Worm (Caenorhabditis elegans) whole organism, mixed stage, embryonic: ENCODE data around the gene lgc-25.

Source experiments
- elt-1 ChIP-seq: sonication (generic microtip); optimal IDR thresholded peaks from 2 replicates; lab custom pipeline; 2017; ENCODE audit warnings: missing genetic modification characterization, mild to moderate bottlenecking, missing compliant biosample characterization, antibody characterized with exemption, moderate library complexity, borderline replicate concordance; ENCODE audit not compliant: insufficient read depth
- elt-3 ChIP-seq: fragments of 150-350 bp; optimal IDR thresholded peaks from 2 replicates; lab custom pipeline; 2014; ENCODE audit warnings: missing biosample characterization, missing genetic modification characterization
- nhr-76 ChIP-seq: sonication (generic microtip); optimal IDR thresholded peaks from 2 replicates; lab custom pipeline; 2017; ENCODE audit warnings: missing biosample characterization, missing genetic modification characterization
- snpc-4 ChIP-seq: fragments of 150-350 bp; optimal IDR thresholded peaks from 2 replicates; lab custom pipeline; 2014; ENCODE audit warnings: missing biosample characterization, missing genetic modification characterization
- unc-39 ChIP-seq: fragments of 150-350 bp; optimal IDR thresholded peaks from 2 replicates; lab custom pipeline; 2014; ENCODE audit warnings: missing biosample characterization, missing genetic modification characterization
- unc-62 ChIP-seq: fragments of 150-350 bp; optimal IDR thresholded peaks from 2 replicates; lab custom pipeline; 2014; ENCODE audit warnings: missing biosample characterization, missing genetic modification reagents, missing genetic modification characterization

DNA sequence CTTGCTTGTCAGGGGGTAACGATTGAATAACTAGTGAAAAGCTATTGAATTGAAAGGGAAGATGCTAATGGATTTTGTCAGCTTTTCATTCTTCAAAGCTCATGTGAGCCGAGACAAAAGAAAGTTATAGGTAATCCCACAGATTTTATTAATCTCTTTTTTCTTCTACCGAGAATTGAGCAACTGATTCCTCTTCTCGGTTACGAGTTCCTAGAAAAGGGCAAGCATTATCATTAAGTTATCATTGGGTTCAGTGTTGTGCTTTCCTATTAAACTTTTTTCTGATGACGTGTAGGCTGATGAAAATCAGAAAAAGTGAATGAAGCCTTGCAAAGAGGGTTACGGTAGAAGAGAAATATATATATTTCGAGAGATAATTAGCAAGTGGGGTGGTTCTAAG, 24.1 kb upstream of the lgc-25 start:
- TF ChIP-seq snpc-4 (tag; lab: Kevin White, UChicago) = no peak
- no peak for TF ChIP-seq elt-3 (tag; lab: Kevin White, UChicago)
- TF ChIP-seq unc-62 = no peak
- TF ChIP-seq elt-1 (tag; lab: Kevin White, UChicago) = no peak
- no peak for TF ChIP-seq nhr-76 (tag; lab: Kevin White, UChicago)
- no peak for TF ChIP-seq unc-39
